Fruit fly (Drosophila melanogaster): Measurements from ENCODE around the gene Mrp4.

The Mrp4 gene

dm6 chr3R:11562326-11563109 lies 6.5 kb upstream of the Mrp4 start (continued):
- TF ChIP-seq CG11560 (tag; IDR thresholded peaks at IDR 0.05) (peak; percentile 85), CG2889 (GFP tag; IDR thresholded peaks at IDR 0.05) (peak; percentile 83), D (optimal IDR thresholded peaks at IDR 0.05) (no peak), D (GFP tag; optimal IDR thresholded peaks at IDR 0.05) (peak; percentile 81), nau (GFP tag; optimal IDR thresholded peaks at IDR 0.05) (peak; percentile 91), Ets97D (GFP tag; optimal IDR thresholded peaks at IDR 0.05) (peak; percentile 64), CG32772 (GFP tag; IDR thresholded peaks at IDR 0.05) (peak; percentile 94), Atf-2 (GFP tag; optimal IDR thresholded peaks at IDR 0.05) (peak; percentile 83), stwl (tag; optimal IDR thresholded peaks at IDR 0.05) (no peak), cas (GFP tag; IDR thresholded peaks at IDR 0.05) (peak; percentile 85), Ets65A (GFP tag) (peak; percentile 98), Lhr (GFP tag; optimal IDR thresholded peaks at IDR 0.05) (peak; percentile 25), ato (GFP tag; IDR thresholded peaks at IDR 0.05; ENCODE audit: partially characterized antibody) (peak; percentile 7; the same call in 1 of the 2 replicates), seq (GFP tag; IDR thresholded peaks at IDR 0.05) (peak; percentile 78), gsb (GFP tag; IDR thresholded peaks at IDR 0.05) (peak; percentile 89), CG8478 (optimal IDR thresholded peaks at IDR 0.05) (no peak), Neu2 (GFP tag; optimal IDR thresholded peaks at IDR 0.05; ENCODE audit: borderline replicate concordance) (peak; percentile 74), luna (GFP tag; optimal IDR thresholded peaks at IDR 0.05) (peak; percentile 84), ara (GFP tag; IDR thresholded peaks at IDR 0.05) (peak; percentile 91), CG11085 (GFP tag; IDR thresholded peaks at IDR 0.05) (peak; percentile 86), exex (tag; optimal IDR thresholded peaks at IDR 0.05) (peak; percentile 87), MTF-1 (GFP tag; optimal IDR thresholded peaks at IDR 0.05; ENCODE audit: borderline replicate concordance) (peak; percentile 63), CG15696 (tag; optimal IDR thresholded peaks at IDR 0.05) (peak; percentile 64), CG3163 (GFP tag; optimal IDR thresholded peaks at IDR 0.05) (peak; percentile 70), en (GFP tag; optimal IDR thresholded peaks at IDR 0.05) (peak; percentile 86), h (optimal IDR thresholded peaks at IDR 0.05) (no peak), otp (GFP tag; IDR thresholded peaks at IDR 0.05) (peak; percentile 85), scrt (GFP tag; optimal IDR thresholded peaks at IDR 0.05) (peak; percentile 89), BtbVII (GFP tag; optimal IDR thresholded peaks at IDR 0.05) (peak; percentile 93), CG10979 (tag; optimal IDR thresholded peaks at IDR 0.05) (peak; percentile 91), cwo (GFP tag; optimal IDR thresholded peaks at IDR 0.05) (peak; percentile 92), CG2202 (tag; optimal IDR thresholded peaks at IDR 0.05) (peak; percentile 26), corto (GFP tag; optimal IDR thresholded peaks at IDR 0.05) (peak; percentile 90), bsh (GFP tag; optimal IDR thresholded peaks at IDR 0.05) (peak; percentile 80 to 89), TFAM (GFP tag; optimal IDR thresholded peaks at IDR 0.05) (peak; percentile 66), CG6654 (GFP tag; optimal IDR thresholded peaks at IDR 0.05) (peak; percentile 64), Nf-YB (GFP tag; optimal IDR thresholded peaks at IDR 0.05) (peak; percentile 64), CG11723 (GFP tag; optimal IDR thresholded peaks at IDR 0.05) (peak; percentile 75), CG14667 (GFP tag; IDR thresholded peaks at IDR 0.05) (peak; percentile 91), CG34422 (GFP tag; IDR thresholded peaks at IDR 0.05) (peak; percentile 97), Trl (optimal IDR thresholded peaks at IDR 0.05) (peak; percentile 48 to 90), Trl (GFP tag; optimal IDR thresholded peaks at IDR 0.05) (peak; percentile 96), Xrp1 (GFP tag; IDR thresholded peaks at IDR 0.05) (peak; percentile 93), CG9817 (tag; optimal IDR thresholded peaks at IDR 0.05) (peak; percentile 88), CG7556 (GFP tag; optimal IDR thresholded peaks at IDR 0.05) (peak; percentile 89)
